Worm (Caenorhabditis elegans): ENCODE measurements around the gene xpo-3.

Gene xpo-3

DNA sequence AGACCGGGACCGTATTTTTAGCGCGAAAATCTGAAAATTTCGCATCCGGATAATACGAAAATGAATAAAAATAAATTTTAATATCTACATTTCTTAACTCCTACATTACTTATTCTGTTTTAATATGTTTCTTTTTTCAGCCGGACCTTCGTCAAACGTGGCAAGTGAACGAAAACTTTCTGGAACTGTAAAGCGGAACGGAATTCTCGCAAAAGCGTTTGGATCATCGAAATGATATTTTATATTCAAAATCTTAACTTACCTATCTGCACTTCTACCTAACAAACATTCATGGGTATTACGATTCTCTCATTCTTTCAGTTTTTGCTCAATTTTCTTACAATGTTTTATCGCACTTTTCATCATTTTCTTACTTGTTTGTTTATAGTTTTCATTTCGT is 17.2 kb downstream of the xpo-3 start:
- no peak for TF ChIP-seq ztf-29 (GFP tag; IDR thresholded peaks at IDR 0.05)
- TF ChIP-seq med-1 (GFP tag; optimal IDR thresholded peaks at IDR 0.05; ENCODE audit: insufficient read depth) = no peak
- TF ChIP-seq klf-2 (GFP tag; conservative IDR thresholded peaks at IDR 0.05) = no peak
- no peak for TF ChIP-seq T22C8.4 (GFP tag; IDR thresholded peaks at IDR 0.05)
- TF ChIP-seq tab-1 (GFP tag; IDR thresholded peaks at IDR 0.05) = no peak
- TF ChIP-seq cog-1 (tag; optimal IDR thresholded peaks at IDR 0.05) = no peak
- no peak for TF ChIP-seq ztf-23 (GFP tag; IDR thresholded peaks at IDR 0.05)
- TF ChIP-seq flt-1 (GFP tag; IDR thresholded peaks at IDR 0.05) = no peak
- no peak for TF ChIP-seq ref-1 (GFP tag; conservative IDR thresholded peaks at IDR 0.05)

ce11 chrIV:7903359-7903758 is 20.5 kb downstream of the xpo-3 start, which contains the start of gene C49H3.6:
Gene C49H3.6, plus strand, starts transcription at chrIV:7903738.
- TF ChIP-seq cog-1 (tag; optimal IDR thresholded peaks at IDR 0.05) (peak; percentile 29), klf-2 (GFP tag; conservative IDR thresholded peaks at IDR 0.05) (no peak), flt-1 (GFP tag; IDR thresholded peaks at IDR 0.05) (no peak), ztf-29 (GFP tag; IDR thresholded peaks at IDR 0.05) (no peak), ztf-23 (GFP tag; IDR thresholded peaks at IDR 0.05) (no peak), med-1 (GFP tag; optimal IDR thresholded peaks at IDR 0.05; ENCODE audit: insufficient read depth) (no peak), T22C8.4 (GFP tag; IDR thresholded peaks at IDR 0.05) (no peak)

- TF ChIP-seq cog-1 (tag; optimal IDR thresholded peaks at IDR 0.05) = peak; percentile 13
- TF ChIP-seq ztf-29 (GFP tag; IDR thresholded peaks at IDR 0.05) = no peak
Measured at ce11 chrIV:7902221-7902904, 21.5 kb downstream of the xpo-3 start, which contains the start of gene arp-11. Gene arp-11, minus strand, starts transcription at chrIV:7902271.

- TF ChIP-seq T22C8.4 (GFP tag; IDR thresholded peaks at IDR 0.05) (no peak), cog-1 (tag; optimal IDR thresholded peaks at IDR 0.05) (no peak), ztf-23 (GFP tag; IDR thresholded peaks at IDR 0.05) (no peak), med-1 (GFP tag; optimal IDR thresholded peaks at IDR 0.05; ENCODE audit: insufficient read depth) (no peak), flt-1 (GFP tag; IDR thresholded peaks at IDR 0.05) (no peak), klf-2 (GFP tag; conservative IDR thresholded peaks at IDR 0.05) (no peak), ref-1 (GFP tag; conservative IDR thresholded peaks at IDR 0.05) (no peak), ztf-29 (GFP tag; IDR thresholded peaks at IDR 0.05) (no peak), tab-1 (GFP tag; IDR thresholded peaks at IDR 0.05) (no peak)
Measured at ce11 chrIV:7898489-7898888, 25.3 kb downstream of the xpo-3 start.

ce11 chrIV:7897953-7898352 is 25.9 kb downstream of the xpo-3 start:
- no peak for TF ChIP-seq flt-1 (GFP tag; IDR thresholded peaks at IDR 0.05)
- no peak for TF ChIP-seq ztf-23 (GFP tag; IDR thresholded peaks at IDR 0.05)
- TF ChIP-seq med-1 (GFP tag; optimal IDR thresholded peaks at IDR 0.05; ENCODE audit: insufficient read depth) = no peak
- no peak for TF ChIP-seq ref-1 (GFP tag; conservative IDR thresholded peaks at IDR 0.05)
- TF ChIP-seq ztf-29 (GFP tag; IDR thresholded peaks at IDR 0.05) = no peak
- TF ChIP-seq tab-1 (GFP tag; IDR thresholded peaks at IDR 0.05) = no peak
- no peak for TF ChIP-seq T22C8.4 (GFP tag; IDR thresholded peaks at IDR 0.05)
- no peak for TF ChIP-seq klf-2 (GFP tag; conservative IDR thresholded peaks at IDR 0.05)
- TF ChIP-seq cog-1 (tag; optimal IDR thresholded peaks at IDR 0.05) = no peak

ce11 chrIV:7897443-7897842 is 26.4 kb downstream of the xpo-3 start, which contains the start of gene ilys-4:
Gene ilys-4, minus strand, starts transcription at chrIV:7897543.
- TF ChIP-seq cog-1 (tag; optimal IDR thresholded peaks at IDR 0.05) (no peak), ref-1 (GFP tag; conservative IDR thresholded peaks at IDR 0.05) (no peak), ztf-23 (GFP tag; IDR thresholded peaks at IDR 0.05) (no peak), flt-1 (GFP tag; IDR thresholded peaks at IDR 0.05) (no peak), T22C8.4 (GFP tag; IDR thresholded peaks at IDR 0.05) (no peak), klf-2 (GFP tag; conservative IDR thresholded peaks at IDR 0.05) (no peak), ztf-29 (GFP tag; IDR thresholded peaks at IDR 0.05) (no peak), tab-1 (GFP tag; IDR thresholded peaks at IDR 0.05) (no peak), med-1 (GFP tag; optimal IDR thresholded peaks at IDR 0.05; ENCODE audit: insufficient read depth) (no peak)

- no peak for TF ChIP-seq ref-1 (GFP tag; conservative IDR thresholded peaks at IDR 0.05)
- TF ChIP-seq klf-2 (GFP tag; conservative IDR thresholded peaks at IDR 0.05) = no peak
- no peak for TF ChIP-seq flt-1 (GFP tag; IDR thresholded peaks at IDR 0.05)
- no peak for TF ChIP-seq cog-1 (tag; optimal IDR thresholded peaks at IDR 0.05)
Measured at ce11 chrIV:7881726-7882125, 42.1 kb downstream of the xpo-3 start, which contains the start of gene atic-1. Gene atic-1, plus strand, starts transcription at chrIV:7882026.

DNA sequence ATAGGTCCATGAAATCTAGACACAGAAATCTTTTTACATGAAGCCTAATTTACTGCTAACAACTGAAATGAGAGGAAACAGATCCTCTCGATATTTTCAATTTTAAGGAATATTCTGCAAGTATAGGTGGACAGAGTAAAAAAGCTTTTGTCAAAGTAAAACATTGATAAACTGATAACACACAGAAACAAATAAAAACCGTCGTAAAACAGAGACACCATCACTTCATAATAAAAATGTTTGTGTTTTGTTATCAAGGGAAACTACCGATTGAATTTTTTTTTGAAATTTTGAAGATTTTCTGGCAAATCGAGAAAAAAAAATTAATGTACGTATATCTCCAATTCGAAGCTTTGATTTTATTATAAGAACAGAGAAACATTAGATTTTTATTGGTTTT is 42.7 kb downstream of the xpo-3 start:
- TF ChIP-seq ztf-29 (GFP tag; IDR thresholded peaks at IDR 0.05) (no peak), med-1 (GFP tag; optimal IDR thresholded peaks at IDR 0.05; ENCODE audit: insufficient read depth) (no peak), klf-2 (GFP tag; conservative IDR thresholded peaks at IDR 0.05) (no peak), T22C8.4 (GFP tag; IDR thresholded peaks at IDR 0.05) (no peak), ztf-23 (GFP tag; IDR thresholded peaks at IDR 0.05) (no peak), tab-1 (GFP tag; IDR thresholded peaks at IDR 0.05) (no peak), cog-1 (tag; optimal IDR thresholded peaks at IDR 0.05) (no peak), ref-1 (GFP tag; conservative IDR thresholded peaks at IDR 0.05) (no peak), flt-1 (GFP tag; IDR thresholded peaks at IDR 0.05) (no peak)

ce11 chrIV:7879017-7879416 is 44.8 kb downstream of the xpo-3 start, which contains the start of gene srt-73:
Gene srt-73, plus strand, starts transcription at chrIV:7879317.
- TF ChIP-seq ztf-29 (GFP tag; IDR thresholded peaks at IDR 0.05) = no peak
- TF ChIP-seq tab-1 (GFP tag; IDR thresholded peaks at IDR 0.05) = no peak
- TF ChIP-seq T22C8.4 (GFP tag; IDR thresholded peaks at IDR 0.05) = no peak
- TF ChIP-seq flt-1 (GFP tag; IDR thresholded peaks at IDR 0.05) = no peak
- no peak for TF ChIP-seq med-1 (GFP tag; optimal IDR thresholded peaks at IDR 0.05; ENCODE audit: insufficient read depth)
- no peak for TF ChIP-seq klf-2 (GFP tag; conservative IDR thresholded peaks at IDR 0.05)

DNA sequence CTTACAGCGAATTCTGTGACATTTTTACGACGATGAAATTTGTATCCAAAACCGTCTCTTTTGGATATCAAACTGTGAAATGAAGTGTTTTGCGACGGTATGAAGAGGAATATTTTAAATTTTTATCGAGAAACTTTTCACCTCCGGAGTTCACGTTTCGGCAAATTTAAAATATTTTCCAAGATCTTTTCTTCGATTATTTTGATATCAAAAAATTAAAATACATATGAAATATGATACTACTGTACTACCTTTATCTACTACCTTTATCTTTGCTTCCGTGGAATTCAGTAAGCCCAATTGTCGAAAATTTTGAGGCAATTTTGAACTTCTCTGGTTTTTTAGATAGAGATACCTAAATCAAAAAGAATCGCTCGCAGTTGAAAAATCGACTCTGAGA is 46.1 kb downstream of the xpo-3 start, which contains the start of gene kin-26:
kin-26 (minus strand) TSS at position 101 of the 400 bp plus-strand sequence.
- TF ChIP-seq tab-1 (GFP tag; IDR thresholded peaks at IDR 0.05) (no peak), klf-2 (GFP tag; conservative IDR thresholded peaks at IDR 0.05) (no peak), T22C8.4 (GFP tag; IDR thresholded peaks at IDR 0.05) (no peak), med-1 (GFP tag; optimal IDR thresholded peaks at IDR 0.05; ENCODE audit: insufficient read depth) (no peak), flt-1 (GFP tag; IDR thresholded peaks at IDR 0.05) (no peak), cog-1 (tag; optimal IDR thresholded peaks at IDR 0.05) (no peak), ztf-29 (GFP tag; IDR thresholded peaks at IDR 0.05) (no peak), ref-1 (GFP tag; conservative IDR thresholded peaks at IDR 0.05) (no peak), ztf-23 (GFP tag; IDR thresholded peaks at IDR 0.05) (no peak)

All from whole organism, midembryonic.